Fruit fly (Drosophila melanogaster) whole organism, larva: ENCODE measurements around the gene CG45078.

Source experiments
- noc ChIP-seq: fragments of 200-800 bp; sonication (Bioruptor generic); optimal IDR thresholded peaks from 3 replicates; lab custom pipeline; 2019; ENCODE audit warnings: missing biosample characterization, mild to moderate bottlenecking, missing genetic modification characterization, moderate library complexity

Gene CG45078

DNA sequence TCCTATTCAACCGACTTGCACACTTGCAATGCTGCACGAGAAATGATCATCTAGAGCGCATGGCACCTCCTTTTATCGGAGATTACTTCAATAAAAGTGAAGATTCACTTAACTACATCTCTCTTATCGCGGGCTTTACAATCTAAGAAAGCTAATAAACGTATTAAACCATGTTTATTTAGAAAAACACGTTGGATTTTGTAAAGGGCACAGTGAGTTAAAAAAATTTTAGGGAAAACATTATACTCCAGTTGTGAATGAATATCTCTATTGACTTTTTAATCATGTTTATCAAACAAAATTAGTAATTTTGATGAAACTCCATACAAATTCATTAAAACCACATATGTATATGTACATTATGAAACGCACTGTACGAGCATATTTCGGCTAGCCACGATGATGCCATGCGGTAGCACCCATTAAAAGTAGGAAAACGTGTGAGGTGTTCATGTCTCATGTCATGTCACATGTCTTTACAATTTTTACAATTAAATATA lies 17.8 kb downstream of the CG45078 start, which contains the start of gene CG31272:
CG31272 (minus strand) TSS at position 51 of the 500 bp plus-strand sequence.
- no peak for TF ChIP-seq noc (tag; lab: Kevin White, UChicago)

DNA sequence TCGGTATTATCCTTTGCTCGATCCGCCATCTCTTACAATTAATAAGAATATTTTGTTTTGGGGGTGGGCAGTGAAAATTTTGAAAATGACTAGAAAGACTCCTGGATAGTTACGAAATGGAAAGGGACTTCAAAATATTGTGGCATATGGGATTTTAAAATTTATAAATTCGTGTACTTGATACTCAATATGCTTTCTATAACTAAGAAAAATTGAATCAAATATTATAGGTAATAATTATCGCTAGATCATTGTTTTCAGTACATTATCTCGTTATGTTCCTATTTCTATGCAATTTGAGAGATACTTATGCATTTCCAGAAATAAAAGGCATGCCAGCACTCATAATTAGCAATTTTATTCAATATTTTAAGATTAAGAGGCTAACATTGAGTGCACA lies 21.6 kb downstream of the CG45078 start, which contains the start of gene CG14691:
CG14691 (minus strand) TSS at position 101 of the 400 bp plus-strand sequence.
- no peak for TF ChIP-seq noc (tag; lab: Kevin White, UChicago)

DNA sequence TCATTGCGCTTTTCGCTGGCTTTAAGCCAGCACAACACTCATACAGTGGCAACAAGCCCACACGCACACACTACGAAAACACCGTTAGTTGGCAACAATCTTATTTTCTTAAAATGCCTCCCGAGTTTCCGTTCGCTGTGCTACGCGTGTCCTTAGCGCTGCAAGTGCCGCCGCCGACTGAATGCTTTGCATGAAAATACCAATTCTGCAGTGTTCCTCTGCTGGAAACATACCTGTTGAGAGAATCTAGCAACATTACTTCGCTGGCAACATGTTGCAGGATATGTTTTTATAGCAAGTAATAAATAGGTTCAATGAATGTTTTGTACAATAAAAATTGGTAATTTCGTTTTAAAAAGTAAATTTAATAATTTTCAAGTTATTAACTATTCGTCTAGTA lies 26.1 kb downstream of the CG45078 start, which contains the start of gene TkR86C:
TkR86C (minus strand) TSS at position 168 of the 400 bp plus-strand sequence.
- TF ChIP-seq noc (tag; lab: Kevin White, UChicago): no peak

DNA sequence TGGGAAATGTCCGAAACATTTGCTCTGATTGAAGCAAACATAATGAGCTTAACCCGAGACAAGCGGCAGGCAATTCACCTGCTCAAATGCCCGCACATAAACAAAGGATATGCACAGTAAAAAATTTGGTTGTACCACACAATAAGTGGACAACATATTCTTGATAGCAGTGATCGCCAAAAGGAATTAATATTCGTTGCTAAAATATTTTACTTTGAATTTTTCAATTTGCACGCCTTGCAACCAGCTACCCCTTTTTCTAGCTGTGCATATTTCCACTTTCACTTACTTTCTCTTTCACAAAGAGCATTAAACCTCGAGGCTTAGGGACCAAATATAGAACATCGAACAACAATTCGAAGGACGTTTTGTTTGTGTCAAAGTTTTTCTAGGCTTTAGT lies 29.5 kb downstream of the CG45078 start:
- no peak for TF ChIP-seq noc (tag; lab: Kevin White, UChicago)

DNA sequence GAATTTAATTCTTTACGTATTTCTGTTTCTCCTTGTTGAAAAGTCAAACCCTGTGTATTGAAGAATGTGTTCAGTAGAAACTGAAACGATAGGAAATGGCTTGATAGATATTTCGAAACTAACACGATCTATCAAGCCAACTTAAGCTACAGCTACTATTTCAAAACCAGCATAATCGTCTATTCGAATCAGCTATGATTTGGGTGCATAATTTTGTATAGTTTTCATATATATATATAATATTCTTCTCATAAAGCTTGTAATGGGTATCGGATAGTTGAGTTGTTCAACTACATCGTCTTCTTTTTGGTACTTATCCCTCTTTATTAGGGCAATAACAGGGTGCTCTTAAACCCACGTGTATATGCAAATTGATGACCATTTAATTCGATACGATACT lies 41.3 kb downstream of the CG45078 start, which contains the start of gene tomboy20:
tomboy20 (minus strand) TSS at position 101 of the 400 bp plus-strand sequence.
- no peak for TF ChIP-seq noc (tag; lab: Kevin White, UChicago)

DNA sequence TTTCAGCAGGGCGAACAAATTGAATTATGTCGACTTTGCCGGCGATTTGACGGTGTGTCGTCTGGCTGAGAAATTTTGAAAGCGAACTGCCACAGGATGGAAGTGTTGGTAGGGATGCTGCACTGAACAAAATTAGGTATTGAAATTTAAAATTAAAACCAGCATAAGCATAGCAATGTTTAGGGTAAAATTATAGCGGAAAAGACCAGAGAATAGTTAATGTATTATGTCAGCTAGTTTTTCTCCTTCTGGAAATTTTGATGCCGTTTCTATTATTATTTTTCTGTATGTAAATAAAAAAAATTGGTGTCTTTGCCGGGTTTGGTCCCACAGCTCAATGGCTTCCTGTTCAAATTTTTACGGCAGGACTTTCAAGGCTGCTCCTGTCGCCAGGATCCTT lies 50.5 kb downstream of the CG45078 start:
- TF ChIP-seq noc (tag; lab: Kevin White, UChicago): no peak
